Fruit fly (Drosophila melanogaster): Measurements from ENCODE around the gene lectin-21Cb.

Gene lectin-21Cb

DNA sequence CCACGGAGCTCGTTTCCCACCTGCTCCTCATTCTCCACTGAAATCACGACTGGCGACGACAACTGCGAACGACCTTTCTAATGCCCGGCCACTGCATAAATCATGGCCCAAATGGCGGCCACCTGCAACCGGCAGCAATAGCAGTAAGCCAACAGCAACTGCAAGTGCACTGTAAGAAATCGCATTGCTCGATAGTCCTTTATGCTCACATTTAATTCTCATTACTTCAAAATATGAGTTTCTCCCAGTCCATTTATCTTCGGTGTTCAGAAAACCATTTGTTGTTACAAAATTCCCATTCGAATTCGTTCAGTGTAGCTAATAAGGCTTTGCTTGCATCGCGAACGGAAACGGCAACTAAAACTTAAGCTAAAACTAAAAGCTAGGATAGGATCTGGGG, 16.9 kb downstream of the lectin-21Cb start (continued):
- TF ChIP-seq CG34406 (GFP tag; optimal IDR thresholded peaks at IDR 0.05) (no peak), CG3032 (tag; optimal IDR thresholded peaks at IDR 0.05) (no peak), dac (GFP tag; optimal IDR thresholded peaks at IDR 0.05) (peak; percentile 57), CG6276 (GFP tag; optimal IDR thresholded peaks at IDR 0.05) (peak; percentile 78), Eip75B (GFP tag; optimal IDR thresholded peaks at IDR 0.05) (no peak), salr (GFP tag; optimal IDR thresholded peaks at IDR 0.05) (peak in 1 of 2 experiments; percentile 21), CG11902 (GFP tag; optimal IDR thresholded peaks at IDR 0.05) (no peak), fd59A (GFP tag; optimal IDR thresholded peaks at IDR 0.05) (no peak), CG32006 (GFP tag; optimal IDR thresholded peaks at IDR 0.05) (peak; percentile 81), Sox102F (GFP tag; optimal IDR thresholded peaks at IDR 0.05) (no peak), eg (GFP tag; IDR thresholded peaks at IDR 0.05) (peak; percentile 88), CG8319 (GFP tag; optimal IDR thresholded peaks at IDR 0.05) (no peak), CG10669 (GFP tag; optimal IDR thresholded peaks at IDR 0.05) (peak; percentile 47)

DNA sequence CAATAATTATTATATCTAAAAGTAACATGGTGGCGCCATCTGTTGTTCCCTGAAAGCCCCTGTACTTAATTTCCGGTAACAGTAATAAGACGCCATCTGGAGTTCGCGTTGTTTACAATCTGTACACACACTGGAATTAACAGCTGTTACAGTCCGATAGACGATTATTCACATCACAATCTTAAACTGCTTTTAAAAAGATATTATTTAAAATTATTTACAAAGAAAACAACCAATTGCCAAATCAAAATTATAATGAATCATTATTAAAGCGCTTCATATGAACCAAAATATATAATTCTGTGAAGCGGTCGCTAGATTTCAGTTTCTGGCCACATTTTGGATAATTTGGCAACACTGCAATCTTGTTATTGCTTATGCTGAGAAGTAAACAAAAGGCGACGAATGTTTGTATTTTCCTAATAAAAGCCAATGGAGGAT, 18.5 kb downstream of the lectin-21Cb start, which contains the start of gene CG13689:
Gene CG13689 (plus strand): TSS at position 375 of the 441 bp plus-strand sequence.
- peak; percentile 56 for TF ChIP-seq pdm3 (GFP tag; optimal IDR thresholded peaks at IDR 0.05)
- no peak for TF ChIP-seq eg (GFP tag; IDR thresholded peaks at IDR 0.05)
- TF ChIP-seq Hr38 (GFP tag; optimal IDR thresholded peaks at IDR 0.05) = no peak
- TF ChIP-seq topi (GFP tag; optimal IDR thresholded peaks at IDR 0.05) = peak; percentile 28
- TF ChIP-seq fkh (GFP tag; optimal IDR thresholded peaks at IDR 0.05) = peak; percentile 90
- no peak for TF ChIP-seq Eip93F (GFP tag; optimal IDR thresholded peaks at IDR 0.05)
- peak; percentile 34 for TF ChIP-seq OdsH (GFP tag; optimal IDR thresholded peaks at IDR 0.05)
- TF ChIP-seq svp (GFP tag) = peak; percentile 61
- peak; percentile 17 for TF ChIP-seq Smox (GFP tag; optimal IDR thresholded peaks at IDR 0.05)
- TF ChIP-seq cyc (GFP tag; optimal IDR thresholded peaks at IDR 0.05) = peak; percentile 45
- peak; percentile 56 for TF ChIP-seq CG31627 (GFP tag; optimal IDR thresholded peaks at IDR 0.05)
- peak; percentile 11 for TF ChIP-seq Eip75B (GFP tag; optimal IDR thresholded peaks at IDR 0.05)
- peak; percentile 44 for TF ChIP-seq lz (GFP tag; optimal IDR thresholded peaks at IDR 0.05)
- TF ChIP-seq Met (GFP tag; optimal IDR thresholded peaks at IDR 0.05) = peak; percentile 53
- TF ChIP-seq CG6808 (GFP tag; optimal IDR thresholded peaks at IDR 0.05) = no peak
- peak; percentile 82 for TF ChIP-seq Eip78C (GFP tag)
- TF ChIP-seq esn (GFP tag; optimal IDR thresholded peaks at IDR 0.05) = peak; percentile 60
- peak; percentile 46 for TF ChIP-seq CG10631 (GFP tag; optimal IDR thresholded peaks at IDR 0.05)
- peak; percentile 1 for TF ChIP-seq net (GFP tag; optimal IDR thresholded peaks at IDR 0.05)
- TF ChIP-seq Hr4 (GFP tag; optimal IDR thresholded peaks at IDR 0.05) = peak; percentile 58
- no peak for TF ChIP-seq dsx (GFP tag; optimal IDR thresholded peaks at IDR 0.05; ENCODE audit: poor library complexity, severe bottlenecking)
- peak; percentile 10 for TF ChIP-seq CG6792 (GFP tag; optimal IDR thresholded peaks at IDR 0.05)
- no peak for TF ChIP-seq Gug (GFP tag; IDR thresholded peaks at IDR 0.05)
- peak; percentile 51 for TF ChIP-seq Hr39 (GFP tag; optimal IDR thresholded peaks at IDR 0.05)
- TF ChIP-seq CG6854 (GFP tag; optimal IDR thresholded peaks at IDR 0.05) = no peak
- TF ChIP-seq CG3919 (GFP tag; optimal IDR thresholded peaks at IDR 0.05) = peak; percentile 27
- peak; percentile 46 for TF ChIP-seq Sox14 (GFP tag; optimal IDR thresholded peaks at IDR 0.05)
- peak; percentile 31 for TF ChIP-seq acj6 (GFP tag; optimal IDR thresholded peaks at IDR 0.05)

DNA sequence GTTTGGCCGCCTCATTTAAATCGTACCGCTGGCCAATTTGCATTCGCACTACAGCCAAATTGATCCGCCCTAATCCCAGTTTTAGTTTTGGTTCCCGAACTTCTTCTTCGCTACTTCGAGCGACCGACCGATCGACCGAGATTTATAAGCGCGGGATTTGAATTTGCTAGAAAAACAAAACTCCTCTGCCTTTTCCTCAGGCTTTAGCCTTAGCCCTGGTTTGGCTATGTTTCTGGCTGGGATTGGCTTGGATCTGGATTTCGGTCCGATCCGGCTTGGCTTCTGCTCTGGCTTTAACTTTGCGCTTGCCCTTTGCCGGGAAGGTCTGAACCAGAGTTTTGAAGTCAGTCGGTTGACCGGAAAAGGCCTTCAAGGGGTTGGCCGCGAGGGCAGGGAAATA, 19.2 kb downstream of the lectin-21Cb start:
- no peak for TF ChIP-seq acj6 (GFP tag; optimal IDR thresholded peaks at IDR 0.05)
- no peak for TF ChIP-seq CG8119 (GFP tag; IDR thresholded peaks at IDR 0.05)
- TF ChIP-seq CG6808 (GFP tag; optimal IDR thresholded peaks at IDR 0.05) = no peak
- no peak for TF ChIP-seq dsx (GFP tag; optimal IDR thresholded peaks at IDR 0.05; ENCODE audit: poor library complexity, severe bottlenecking)
- no peak for TF ChIP-seq Met (GFP tag; optimal IDR thresholded peaks at IDR 0.05)
- TF ChIP-seq Sox102F (GFP tag; optimal IDR thresholded peaks at IDR 0.05) = no peak
- no peak for TF ChIP-seq CG10631 (GFP tag; optimal IDR thresholded peaks at IDR 0.05)
- no peak for TF ChIP-seq Ets96B (tag; optimal IDR thresholded peaks at IDR 0.05)
- TF ChIP-seq Smox (GFP tag; optimal IDR thresholded peaks at IDR 0.05) = no peak
- TF ChIP-seq lz (GFP tag; optimal IDR thresholded peaks at IDR 0.05) = no peak
- no peak for TF ChIP-seq CG15336 (GFP tag; IDR thresholded peaks at IDR 0.05)
- no peak for TF ChIP-seq CG11762 (GFP tag; optimal IDR thresholded peaks at IDR 0.05; ENCODE audit: insufficient read depth)
- TF ChIP-seq CG11294 (GFP tag; IDR thresholded peaks at IDR 0.05) = no peak
- no peak for TF ChIP-seq esn (GFP tag; optimal IDR thresholded peaks at IDR 0.05)
- no peak for TF ChIP-seq CG6854 (GFP tag; optimal IDR thresholded peaks at IDR 0.05)

Measured in whole organism, prepupa.